Worm (Caenorhabditis elegans) whole organism, L4/young adult: ENCODE results near the gene his-62.

Source experiments
- W03F9.2 ChIP-seq: fragments of 150-350 bp; optimal IDR thresholded peaks from 2 replicates; lab custom pipeline; 2014; ENCODE audit warnings: missing biosample characterization, missing genetic modification characterization
- him-1 ChIP-seq: sonication (generic microtip); optimal IDR thresholded peaks from 2 replicates; lab custom pipeline; 2016; ENCODE audit warnings: missing genotype, missing genetic modification reagents, missing genetic modification characterization, missing compliant biosample characterization

- no peak for TF ChIP-seq him-1 (tag; lab: Kevin White, UChicago)
- TF ChIP-seq W03F9.2 (tag; lab: Kevin White, UChicago), result no peak
These were observed 2.1 kb downstream of the his-62 start for ce11 chrIV:7488457-7488783.
